5 worm cellular contexts compared by ENCODE assay signal in genomic region chrX:7176817-7177216, ce11.
TF ChIP-seq lines count a peak whose summit lies in the region.

No protein-coding gene starts in this region.

TF ChIP-seq in whole organism, L1 larva, 84 proteins besides CTCF, POLR2A, EP300 and RAD21:
- TF ChIP-seq lsy-2 (tag; optimal IDR thresholded peaks at IDR 0.05; lab: Kevin White, UChicago) (no peak), nhr-90 (tag; optimal IDR thresholded peaks at IDR 0.05; lab: Kevin White, UChicago; ENCODE audit: poor library complexity) (peak; percentile 32), xbp-1 (tag; optimal IDR thresholded peaks at IDR 0.05; lab: Kevin White, UChicago) (no peak), nhr-85 (tag; lab: Kevin White, UChicago) (peak; percentile 23), snu-23 (GFP tag; optimal IDR thresholded peaks at IDR 0.05; lab: Kevin White, UChicago) (peak; percentile 16), lin-35 (GFP tag; optimal IDR thresholded peaks at IDR 0.05; lab: Kevin White, UChicago) (peak in 1 of 2 experiments; percentile 21)

TF ChIP-seq in whole organism, L2 larva, 48 proteins besides CTCF, POLR2A, EP300 and RAD21:
- TF ChIP-seq fos-1 (tag; optimal IDR thresholded peaks at IDR 0.05; lab: Kevin White, UChicago) (peak; percentile 30), ceh-16 (tag; optimal IDR thresholded peaks at IDR 0.05; lab: Kevin White, UChicago) (no peak), crh-2 (tag; optimal IDR thresholded peaks at IDR 0.05; lab: Kevin White, UChicago) (peak; percentile 48)

TF ChIP-seq in whole organism, L3 larva, 47 proteins besides CTCF, POLR2A, EP300 and RAD21:
- TF ChIP-seq pqm-1 (tag; optimal IDR thresholded peaks at IDR 0.05; lab: Kevin White, UChicago) = peak; percentile 27
- no peak for TF ChIP-seq elt-3 (tag; optimal IDR thresholded peaks at IDR 0.05; lab: Kevin White, UChicago)
- TF ChIP-seq elt-2 (tag; optimal IDR thresholded peaks at IDR 0.05; lab: Kevin White, UChicago) = peak; percentile 29
- TF ChIP-seq skn-1 (tag; optimal IDR thresholded peaks at IDR 0.05; lab: Kevin White, UChicago) = no peak
- no peak for TF ChIP-seq ceh-16 (tag; optimal IDR thresholded peaks at IDR 0.05; lab: Kevin White, UChicago)
- TF ChIP-seq nhr-43 (tag; optimal IDR thresholded peaks at IDR 0.05; lab: Kevin White, UChicago; ENCODE audit: poor library complexity, severe bottlenecking) = peak; percentile 25

TF ChIP-seq in whole organism, L4 larva, 104 proteins besides CTCF, POLR2A, EP300 and RAD21:
- peak; percentile 29 for TF ChIP-seq dve-1 (tag; optimal IDR thresholded peaks at IDR 0.05; lab: Kevin White, UChicago; ENCODE audit: insufficient read depth)
- peak; percentile 21; the same call in 1 of the 2 replicates for TF ChIP-seq lin-1 (GFP tag; IDR thresholded peaks at IDR 0.05; lab: Robert Waterston, UW)
- peak in 1 of 2 experiments; percentile 69 for TF ChIP-seq daf-16 (GFP tag; optimal IDR thresholded peaks at IDR 0.05; lab: Kevin White, UChicago)
- TF ChIP-seq daf-16 (tag; optimal IDR thresholded peaks at IDR 0.05; lab: Kevin White, UChicago) = peak; percentile 84
- TF ChIP-seq tra-1 (GFP tag; IDR thresholded peaks at IDR 0.05; lab: Robert Waterston, UW) = 0 out of 2 replicates have a peak, but pooled peaks have one; percentile 67
- no peak for TF ChIP-seq unc-62 (GFP tag; optimal IDR thresholded peaks at IDR 0.05 in 1 of 2; lab: Kevin White, UChicago)
- no peak for TF ChIP-seq unc-62 (tag; optimal IDR thresholded peaks at IDR 0.05; lab: Kevin White, UChicago)
- no peak for TF ChIP-seq mxl-2 (GFP tag; conservative IDR thresholded peaks at IDR 0.05; lab: Robert Waterston, UW)
- no peak for TF ChIP-seq egl-27 (tag; optimal IDR thresholded peaks at IDR 0.05; lab: Kevin White, UChicago)
- TF ChIP-seq nhr-77 (tag; optimal IDR thresholded peaks at IDR 0.05; lab: Kevin White, UChicago) = no peak
- 0 out of 2 replicates have a peak, but pooled peaks have one; percentile 60 for TF ChIP-seq arid-1 (GFP tag; conservative IDR thresholded peaks at IDR 0.05; lab: Robert Waterston, UW)
- no peak for TF ChIP-seq nhr-48 (tag; optimal IDR thresholded peaks at IDR 0.05; lab: Kevin White, UChicago)
- peak; percentile 51; the same call in 1 of the 2 replicates for TF ChIP-seq pha-4 (GFP tag; IDR thresholded peaks at IDR 0.05; lab: Robert Waterston, UW)
- TF ChIP-seq pha-4 (tag; optimal IDR thresholded peaks at IDR 0.05; lab: Kevin White, UChicago) = no peak
- TF ChIP-seq vab-7 (GFP tag; IDR thresholded peaks at IDR 0.05; lab: Robert Waterston, UW) = peak; percentile 46; the same call in 1 of the 2 replicates
- peak; percentile 15 for TF ChIP-seq hlh-30 (tag; optimal IDR thresholded peaks at IDR 0.05; lab: Kevin White, UChicago; ENCODE audit: insufficient read depth)
- TF ChIP-seq mes-2 (tag; optimal IDR thresholded peaks at IDR 0.05; lab: Kevin White, UChicago; ENCODE audit: poor library complexity, severe bottlenecking) = peak; percentile 60
- no peak for TF ChIP-seq nhr-111 (GFP tag; optimal IDR thresholded peaks at IDR 0.05; lab: Kevin White, UChicago)
- no peak for TF ChIP-seq dpl-1 (GFP tag; optimal IDR thresholded peaks at IDR 0.05; lab: Kevin White, UChicago)
- 0 out of 2 replicates have a peak, but pooled peaks have one; percentile 52 for TF ChIP-seq zfp-3 (GFP tag; conservative IDR thresholded peaks at IDR 0.05; lab: Robert Waterston, UW)
- no peak for TF ChIP-seq F26F4.8 (GFP tag; conservative IDR thresholded peaks at IDR 0.05; lab: Robert Waterston, UW)
- no peak for TF ChIP-seq ceh-62 (tag; optimal IDR thresholded peaks at IDR 0.05; lab: Kevin White, UChicago)
- peak; percentile 87 for TF ChIP-seq aha-1 (tag; lab: Kevin White, UChicago)
- TF ChIP-seq ceh-20 (GFP tag; IDR thresholded peaks at IDR 0.05; lab: Robert Waterston, UW) = 0 out of 2 replicates have a peak, but pooled peaks have one; percentile 22
- no peak; the same call in 1 of the 2 replicates for TF ChIP-seq snpc-1.2 (GFP tag; IDR thresholded peaks at IDR 0.05; lab: Robert Waterston, UW)
- no peak for TF ChIP-seq nhr-41 (GFP tag; IDR thresholded peaks at IDR 0.05; lab: Robert Waterston, UW)
- TF ChIP-seq nhr-10 (tag; optimal IDR thresholded peaks at IDR 0.05; lab: Kevin White, UChicago) = no peak
- TF ChIP-seq nhr-237 (tag; optimal IDR thresholded peaks at IDR 0.05; lab: Kevin White, UChicago) = no peak
- peak; percentile 60 for TF ChIP-seq Y48G9A.11 (GFP tag; IDR thresholded peaks at IDR 0.05; lab: Robert Waterston, UW)
- no peak for TF ChIP-seq F49E8.2 (tag; optimal IDR thresholded peaks at IDR 0.05; lab: Kevin White, UChicago; ENCODE audit: borderline replicate concordance)

TF ChIP-seq in whole organism, young adult, 124 proteins besides CTCF, POLR2A, EP300 and RAD21:
- no peak for TF ChIP-seq egl-18 (GFP tag; IDR thresholded peaks at IDR 0.05; lab: Robert Waterston, UW)
- TF ChIP-seq B0261.1 (tag; optimal IDR thresholded peaks at IDR 0.05; lab: Kevin White, UChicago) = peak; percentile 70
- TF ChIP-seq lin-26 (GFP tag; IDR thresholded peaks at IDR 0.05; lab: Robert Waterston, UW) = peak; percentile 81
- TF ChIP-seq Y67H2A.10 (GFP tag; conservative IDR thresholded peaks at IDR 0.05; lab: Robert Waterston, UW) = no peak
- TF ChIP-seq let-607 (tag; optimal IDR thresholded peaks at IDR 0.05; lab: Kevin White, UChicago) = peak in 1 of 2 experiments; percentile 11
- TF ChIP-seq lin-35 (GFP tag; optimal IDR thresholded peaks at IDR 0.05; lab: Kevin White, UChicago) = peak in 1 of 3 experiments; percentile 3
- TF ChIP-seq him-1 (tag; optimal IDR thresholded peaks at IDR 0.05; lab: Kevin White, UChicago) = peak; percentile 77
- TF ChIP-seq attf-6 (GFP tag; IDR thresholded peaks at IDR 0.05; lab: Robert Waterston, UW) = 0 out of 2 replicates have a peak, but pooled peaks have one; percentile 10
- TF ChIP-seq ZK185.1 (tag; optimal IDR thresholded peaks at IDR 0.05; lab: Kevin White, UChicago; ENCODE audit: poor library complexity, severe bottlenecking) = peak; percentile 70
- TF ChIP-seq nhr-90 (tag; optimal IDR thresholded peaks at IDR 0.05; lab: Kevin White, UChicago) = peak; percentile 55
- no peak for TF ChIP-seq bed-1 (GFP tag; IDR thresholded peaks at IDR 0.05; lab: Robert Waterston, UW)
- TF ChIP-seq hmg-1.2 (GFP tag; IDR thresholded peaks at IDR 0.05; lab: Robert Waterston, UW) = peak; percentile 32; the same call in 1 of the 2 replicates
- peak; percentile 32 for TF ChIP-seq snpc-4 (GFP tag; optimal IDR thresholded peaks at IDR 0.05; lab: Kevin White, UChicago)
- peak in 1 of 4 experiments; percentile 68 for TF ChIP-seq snpc-4 (tag; optimal IDR thresholded peaks at IDR 0.05; lab: Kevin White, UChicago)
- TF ChIP-seq mxl-1 (tag; optimal IDR thresholded peaks at IDR 0.05; lab: Kevin White, UChicago) = peak; percentile 2
- peak; percentile 87 for TF ChIP-seq tbp1 (GFP tag; optimal IDR thresholded peaks at IDR 0.05; lab: Kevin White, UChicago)
- TF ChIP-seq rcor-1 (GFP tag; IDR thresholded peaks at IDR 0.05; lab: Robert Waterston, UW) = peak; percentile 41; the same call in 1 of the 2 replicates
- 0 out of 2 replicates have a peak, but pooled peaks have one; percentile 48 for TF ChIP-seq Y56A3A.18 (GFP tag; IDR thresholded peaks at IDR 0.05; lab: Robert Waterston, UW)
- TF ChIP-seq F49E8.2 (tag; optimal IDR thresholded peaks at IDR 0.05; lab: Kevin White, UChicago; ENCODE audit: insufficient read depth) = peak; percentile 35
- TF ChIP-seq sdz-38 (tag; optimal IDR thresholded peaks at IDR 0.05; lab: Kevin White, UChicago) = no peak
- peak in 1 of 2 experiments; percentile 20 for TF ChIP-seq rec-8 (tag; optimal IDR thresholded peaks at IDR 0.05; lab: Kevin White, UChicago)
- 0 out of 2 replicates have a peak, but pooled peaks have one; percentile 32 for TF ChIP-seq ztf-25 (GFP tag; IDR thresholded peaks at IDR 0.05; lab: Robert Waterston, UW)
- TF ChIP-seq snpc-1.3 (tag; optimal IDR thresholded peaks at IDR 0.05; lab: Kevin White, UChicago; ENCODE audit: insufficient read depth) = peak; percentile 54
- no peak for TF ChIP-seq ztf-26 (tag; optimal IDR thresholded peaks at IDR 0.05; lab: Kevin White, UChicago)
- TF ChIP-seq rpc-1 (optimal IDR thresholded peaks at IDR 0.05; lab: Kevin White, UChicago) = peak; percentile 83
- peak; percentile 95 for TF ChIP-seq rpc-1 (tag; optimal IDR thresholded peaks at IDR 0.05; lab: Kevin White, UChicago)
- TF ChIP-seq die-1 (tag; optimal IDR thresholded peaks at IDR 0.05; lab: Kevin White, UChicago) = peak; percentile 57
